Worm (Caenorhabditis elegans) whole organism, late embryonic: ENCODE data around the gene soc-1.

Source experiments
- ceh-6 ChIP-seq: fragments of 200-800 bp; sonication (Bioruptor generic); optimal IDR thresholded peaks from 2 replicates; lab custom pipeline; 2018; ENCODE audit warnings: mild to moderate bottlenecking, missing genetic modification characterization, missing compliant biosample characterization
- dve-1 ChIP-seq: sonication (generic microtip); optimal IDR thresholded peaks from 2 replicates; lab custom pipeline; 2017; ENCODE audit warnings: antibody characterized with exemption, mild to moderate bottlenecking, missing genetic modification characterization, missing compliant biosample characterization
- ets-4 ChIP-seq: sonication (generic microtip); optimal IDR thresholded peaks from 2 replicates; lab custom pipeline; 2016; ENCODE audit warnings: missing genetic modification characterization, missing compliant biosample characterization
- gmeb-2 ChIP-seq: sonication (generic microtip); optimal IDR thresholded peaks from 2 replicates; lab custom pipeline; 2016; ENCODE audit warnings: missing genetic modification characterization, inconsistent platforms, missing compliant biosample characterization
- hlh-6 ChIP-seq: sonication (generic microtip); optimal IDR thresholded peaks from 2 replicates; lab custom pipeline; 2016; ENCODE audit warnings: missing genotype, missing genetic modification characterization, missing compliant biosample characterization
- mec-3 ChIP-seq: sonication (generic microtip); optimal IDR thresholded peaks from 2 replicates; lab custom pipeline; 2016; ENCODE audit warnings: borderline replicate concordance, missing genetic modification characterization, missing compliant biosample characterization
- npax-4 ChIP-seq: sonication (generic microtip); optimal IDR thresholded peaks from 2 replicates; lab custom pipeline; 2016; ENCODE audit warnings: missing genetic modification characterization, missing compliant biosample characterization
- pat-9 ChIP-seq: fragments of 200-800 bp; sonication (Bioruptor generic); optimal IDR thresholded peaks from 2 replicates; lab custom pipeline; 2018; ENCODE audit warnings: mild to moderate bottlenecking, missing genetic modification characterization, moderate library complexity, missing compliant biosample characterization
- sox-4 ChIP-seq: sonication (generic microtip); optimal IDR thresholded peaks from 2 replicates; lab custom pipeline; 2017; ENCODE audit warnings: mild to moderate bottlenecking, missing genetic modification characterization, inconsistent platforms, missing compliant biosample characterization
- tbx-2 ChIP-seq: sonication (generic microtip); optimal IDR thresholded peaks from 2 replicates; lab custom pipeline; 2016; ENCODE audit warnings: missing genetic modification characterization, missing compliant biosample characterization

DNA sequence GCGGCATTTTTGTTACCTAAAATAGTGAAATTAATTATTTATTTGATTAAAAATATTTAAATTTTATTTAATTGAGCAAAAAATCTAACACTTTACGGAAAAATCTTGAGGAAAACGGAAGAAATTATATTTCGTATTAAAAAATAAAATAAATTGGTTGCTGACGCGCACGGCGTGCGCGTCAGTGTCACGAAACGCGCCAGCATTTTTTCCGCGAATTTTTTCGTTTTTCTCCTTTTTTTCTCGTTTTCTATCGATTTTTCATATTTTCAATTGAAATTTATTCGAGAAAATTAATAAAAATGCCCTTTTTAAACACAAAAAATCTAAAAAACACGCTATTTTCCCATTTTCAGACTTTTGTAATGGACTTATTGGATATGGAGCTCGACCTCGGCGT is 26.9 kb upstream of the soc-1 start, which contains the start of the genes Y61A9LA.10 and F54D11.4:
- no peak for TF ChIP-seq dve-1
- no peak for TF ChIP-seq gmeb-2 (tag; lab: Kevin White, UChicago)
- no peak for TF ChIP-seq hlh-6 (tag; lab: Kevin White, UChicago)
- no peak for TF ChIP-seq ets-4 (tag; lab: Kevin White, UChicago)
- TF ChIP-seq mec-3 (tag; lab: Kevin White, UChicago), result no peak
- no peak for TF ChIP-seq ceh-6 (GFP tag; lab: Kevin White, UChicago)
- TF ChIP-seq pat-9 (tag; lab: Kevin White, UChicago), result no peak
- TF ChIP-seq npax-4 (tag; lab: Kevin White, UChicago), result peak; percentile 13
- TF ChIP-seq tbx-2 (tag; lab: Kevin White, UChicago), result no peak
- TF ChIP-seq sox-4 (tag; lab: Kevin White, UChicago), result no peak
